Fruit fly (Drosophila melanogaster) whole organism, prepupa: ENCODE measurements around the gene CG6770.
"Not testable (repeated sequence)": the region's sequence is repeated elsewhere in the genome, so short reads cannot be mapped to it uniquely, and the experiment has no call there.

Experiments
- CG10669 ChIP-seq: fragments of 200-800 bp; sonication (Bioruptor generic); optimal IDR thresholded peaks from 3 replicates; lab custom pipeline; 2018; ENCODE audit warnings: missing biosample characterization, mild to moderate bottlenecking, missing genetic modification characterization, moderate library complexity
- CG1621 ChIP-seq: fragments of 200-800 bp; sonication (Bioruptor generic); optimal IDR thresholded peaks from 3 replicates; lab custom pipeline; 2018; ENCODE audit warnings: missing biosample characterization, mild to moderate bottlenecking, missing genetic modification characterization
- CG16779 ChIP-seq: fragments of 200-800 bp; sonication (Bioruptor generic); optimal IDR thresholded peaks from 3 replicates; lab custom pipeline; 2017; ENCODE audit warnings: missing biosample characterization, mild to moderate bottlenecking, missing genetic modification characterization
- CG31627 ChIP-seq: fragments of 200-800 bp; sonication (Bioruptor generic); optimal IDR thresholded peaks from 3 replicates; lab custom pipeline; 2016; ENCODE audit warnings: missing biosample characterization, missing genetic modification characterization
- CG34406 ChIP-seq: fragments of 200-800 bp; sonication (Bioruptor generic); optimal IDR thresholded peaks from 3 replicates; lab custom pipeline; 2016; ENCODE audit warnings: missing biosample characterization, missing genetic modification characterization
- CG6276 ChIP-seq: fragments of 200-800 bp; sonication (Bioruptor generic); optimal IDR thresholded peaks from 2 replicates; lab custom pipeline; 2017; ENCODE audit warnings: missing biosample characterization, mild to moderate bottlenecking, missing genetic modification characterization
- CG6854 ChIP-seq: fragments of 200-800 bp; sonication (Bioruptor generic); optimal IDR thresholded peaks from 2 replicates; lab custom pipeline; 2017; ENCODE audit warnings: missing biosample characterization, mild to moderate bottlenecking, missing genetic modification characterization
- CG7368 ChIP-seq: fragments of 200-800 bp; sonication (Bioruptor generic); optimal IDR thresholded peaks from 3 replicates; lab custom pipeline; 2016; ENCODE audit warnings: missing biosample characterization, missing genetic modification characterization
- CG8319 ChIP-seq: fragments of 200-800 bp; sonication (Bioruptor generic); optimal IDR thresholded peaks from 3 replicates; lab custom pipeline; 2016; ENCODE audit warnings: missing biosample characterization, missing genetic modification characterization
- CG8632 ChIP-seq: fragments of 200-800 bp; sonication (Bioruptor generic); optimal IDR thresholded peaks from 3 replicates; lab custom pipeline; 2016; ENCODE audit warnings: missing biosample characterization, missing genetic modification characterization
- Eip75B ChIP-seq: fragments of 200-800 bp; sonication (Bioruptor generic); optimal IDR thresholded peaks from 3 replicates; lab custom pipeline; 2016; ENCODE audit warnings: missing biosample characterization, missing genetic modification characterization
- Eip78C ChIP-seq: fragments of 200-800 bp; sonication (Bioruptor generic); peaks from one replicate; lab custom pipeline; 2016; ENCODE audit warnings: missing biosample characterization, missing genetic modification characterization
- Eip93F ChIP-seq: fragments of 200-800 bp; sonication (Bioruptor generic); optimal IDR thresholded peaks from 2 replicates; lab custom pipeline; 2016; ENCODE audit warnings: missing biosample characterization, mild to moderate bottlenecking, missing genetic modification characterization
- Ets21C ChIP-seq: fragments of 200-800 bp; sonication (Bioruptor generic); optimal IDR thresholded peaks from 3 replicates; lab custom pipeline; 2016; ENCODE audit warnings: missing biosample characterization, missing genetic modification characterization
- Hr38 ChIP-seq: sonication (Bioruptor generic); optimal IDR thresholded peaks from 2 replicates; lab custom pipeline; 2016; ENCODE audit warnings: missing biosample characterization, missing genetic modification characterization
- Hr4 ChIP-seq: fragments of 200-800 bp; sonication (Bioruptor generic); optimal IDR thresholded peaks from 3 replicates; lab custom pipeline; 2016; ENCODE audit warnings: missing biosample characterization, missing genetic modification characterization
- Met ChIP-seq: fragments of 200-800 bp; sonication (Bioruptor generic); optimal IDR thresholded peaks from 3 replicates; lab custom pipeline; 2016; ENCODE audit warnings: missing biosample characterization, missing genetic modification characterization
- Smox ChIP-seq: fragments of 200-800 bp; sonication (Bioruptor generic); optimal IDR thresholded peaks from 3 replicates; lab custom pipeline; 2016; ENCODE audit warnings: missing biosample characterization, missing genetic modification characterization
- Sox102F ChIP-seq: fragments of 200-800 bp; sonication (Bioruptor generic); optimal IDR thresholded peaks from 2 replicates; lab custom pipeline; 2016; ENCODE audit warnings: missing biosample characterization, mild to moderate bottlenecking, missing genetic modification characterization
- acj6 ChIP-seq: fragments of 200-800 bp; sonication (Bioruptor generic); optimal IDR thresholded peaks from 3 replicates; lab custom pipeline; 2016; ENCODE audit warnings: missing biosample characterization, missing genetic modification characterization
- cyc ChIP-seq: fragments of 200-800 bp; sonication (Bioruptor generic); optimal IDR thresholded peaks from 3 replicates; lab custom pipeline; 2016; ENCODE audit warnings: missing biosample characterization, missing genetic modification characterization
- dsx ChIP-seq: fragments of 200-800 bp; optimal IDR thresholded peaks from 3 replicates; lab custom pipeline; 2019; ENCODE audit warnings: missing biosample characterization, mild to moderate bottlenecking, missing genetic modification characterization, moderate library complexity; ENCODE audit not compliant: poor library complexity, severe bottlenecking
- eg ChIP-seq: fragments of 200-800 bp; sonication (Bioruptor generic); IDR thresholded peaks from 3 replicates; pipeline ENCODE4 v1.3.6; 2022; ENCODE audit warnings: missing biosample characterization, missing genetic modification characterization
- lz ChIP-seq: fragments of 200-800 bp; sonication (Bioruptor generic); optimal IDR thresholded peaks from 3 replicates; lab custom pipeline; 2016; ENCODE audit warnings: missing biosample characterization, missing genetic modification characterization
- net ChIP-seq: fragments of 200-800 bp; sonication (Bioruptor generic); optimal IDR thresholded peaks from 3 replicates; lab custom pipeline; 2016; ENCODE audit warnings: missing biosample characterization, missing genetic modification characterization
- salr ChIP-seq, 2 experiments: fragments of 200-800 bp; sonication (Bioruptor generic); optimal IDR thresholded peaks; 3 replicates each; lab custom pipeline; 2016 to 2018; ENCODE audit warnings: missing biosample characterization in 2 of 2, missing genetic modification characterization in 2 of 2, mild to moderate bottlenecking in 1 of 2
- ss ChIP-seq, 2 experiments: fragments of 200-800 bp; sonication (Bioruptor generic); optimal IDR thresholded peaks; 2 replicates in 1 of 2; 3 replicates in 1 of 2; lab custom pipeline; 2017 to 2018; ENCODE audit warnings: mild to moderate bottlenecking in 2 of 2, missing biosample characterization in 2 of 2, missing genetic modification characterization in 2 of 2, moderate library complexity in 1 of 2
- svp ChIP-seq: fragments of 200-800 bp; sonication (Bioruptor generic); peaks from one replicate; lab custom pipeline; 2016; ENCODE audit warnings: missing biosample characterization, missing genetic modification characterization
- topi ChIP-seq: fragments of 200-800 bp; sonication (Bioruptor generic); optimal IDR thresholded peaks from 3 replicates; lab custom pipeline; 2016; ENCODE audit warnings: missing biosample characterization, missing genetic modification characterization

The CG6770 gene

dm6 chr2L:12002922-12003791, 42.8 kb downstream of the CG6770 start (continued):
- TF ChIP-seq CG8319 = no peak
- TF ChIP-seq CG6854 (GFP tag; lab: Kevin White, UChicago) = peak; percentile 99
- peak; percentile 61 for TF ChIP-seq Hr4
- TF ChIP-seq net (GFP tag; lab: Kevin White, UChicago) = peak; percentile 68
- peak; percentile 12 for TF ChIP-seq Smox
- TF ChIP-seq Eip78C = peak; percentile 80
- TF ChIP-seq acj6 (GFP tag; lab: Kevin White, UChicago) = peak; percentile 56
- no peak for TF ChIP-seq Hr38
- TF ChIP-seq CG10669 (GFP tag; lab: Kevin White, UChicago) = no peak
- peak; percentile 61 for TF ChIP-seq CG1621 (tag; lab: Kevin White, UChicago)
- TF ChIP-seq Sox102F (GFP tag; lab: Kevin White, UChicago) = peak; percentile 7
- no peak for TF ChIP-seq Ets21C
- TF ChIP-seq cyc = no peak
- TF ChIP-seq dsx = peak; percentile 43
- peak; percentile 17 for TF ChIP-seq CG31627 (GFP tag; lab: Kevin White, UChicago)
- peak; percentile 30 for TF ChIP-seq CG7368 (GFP tag; lab: Kevin White, UChicago)
- peak; percentile 27 for TF ChIP-seq Met (GFP tag; lab: Kevin White, UChicago)
- peak in 1 of 2 experiments; percentile 28 for TF ChIP-seq salr (GFP tag; optimal IDR thresholded peaks at IDR 0.05; lab: Kevin White, UChicago)
- TF ChIP-seq ss (GFP tag; optimal IDR thresholded peaks at IDR 0.05; lab: Kevin White, UChicago) = peak; percentile 18 to 68
- peak; percentile 32 for TF ChIP-seq CG16779 (tag; lab: Kevin White, UChicago)
- no peak for TF ChIP-seq Eip75B

- no peak for TF ChIP-seq topi
- TF ChIP-seq svp (GFP tag; lab: Kevin White, UChicago) = peak; percentile 92
- no peak for TF ChIP-seq eg (GFP tag; lab: Robert Waterston, UW)
- TF ChIP-seq, all 60 proteins: peak for 1
Observed at dm6 chr2L:12002051-12002450, 43.9 kb downstream of the CG6770 start, which contains the start of gene Hacd1. Hacd1 (minus strand) TSS chr2L:12002266.

dm6 chr2L:12001132-12001531, 44.8 kb downstream of the CG6770 start:
- TF ChIP-seq Eip93F (GFP tag; lab: Kevin White, UChicago) (no peak), svp (GFP tag; lab: Kevin White, UChicago) (peak; percentile 55)

- TF ChIP-seq CG34406, acj6, CG6276 (GFP tag; lab: Kevin White, UChicago): not testable (repeated sequence)
Observed at dm6 chr2L:11999240-11999704, 46.6 kb downstream of the CG6770 start, which contains the start of the genes CG18787 and Nfs1. CG18787 (minus strand) TSS chr2L:11999340. Nfs1 (plus strand) TSS chr2L:11999654.

- TF ChIP-seq lz, CG8632, Eip78C: not testable (repeated sequence)
- TF ChIP-seq, all 60 proteins: peak for 0; not testable (repeated sequence) for 60
Observed at dm6 chr2L:11996509-11996908, 49.4 kb downstream of the CG6770 start, which contains the start of gene Ada1-1. Ada1-1 (plus strand) TSS chr2L:11996809.
